Fruit fly (Drosophila melanogaster) whole organism, embryonic: ENCODE results near the gene Alp10.
A peak's percentile ranks its signal among the peaks of the same experiment; 100 is the strongest.

Source experiments
- Atf3 ChIP-seq: fragments of 200-800 bp; sonication (Bioruptor generic); optimal IDR thresholded peaks from 3 replicates; lab custom pipeline; 2016; ENCODE audit warnings: missing biosample characterization, missing genetic modification characterization
- CG10959 ChIP-seq: fragments of 200-800 bp; sonication (Bioruptor generic); IDR thresholded peaks from 2 replicates; pipeline ENCODE4 v1.3.6; 2022; ENCODE audit warnings: missing biosample characterization, missing genetic modification characterization
- CG11093 ChIP-seq: fragments of 200-800 bp; sonication (Bioruptor generic); IDR thresholded peaks from 3 replicates; pipeline ENCODE4 v1.3.6; 2022; ENCODE audit warnings: missing biosample characterization, missing genetic modification characterization
- CG11560 ChIP-seq: fragments of 200-800 bp; sonication (Bioruptor generic); IDR thresholded peaks from 3 replicates; pipeline ENCODE4 v1.3.6; 2022; ENCODE audit warnings: missing biosample characterization, missing genetic modification characterization
- CG11723 ChIP-seq: fragments of 200-800 bp; sonication (Bioruptor generic); optimal IDR thresholded peaks from 2 replicates; lab custom pipeline; 2017; ENCODE audit warnings: missing biosample characterization, mild to moderate bottlenecking, missing genetic modification characterization
- CG13424 ChIP-seq: fragments of 200-800 bp; sonication (Bioruptor generic); optimal IDR thresholded peaks from 2 replicates; lab custom pipeline; 2019; ENCODE audit warnings: missing biosample characterization, mild to moderate bottlenecking, missing genetic modification characterization, moderate library complexity
- CG14860 ChIP-seq: fragments of 200-800 bp; sonication (Bioruptor generic); IDR thresholded peaks from 3 replicates; pipeline ENCODE4 v1.3.6; 2022; ENCODE audit warnings: missing biosample characterization, missing genetic modification characterization; ENCODE audit not compliant: partially characterized antibody
- CG17802 ChIP-seq: fragments of 200-800 bp; sonication (Bioruptor generic); optimal IDR thresholded peaks from 2 replicates; lab custom pipeline; 2018; ENCODE audit warnings: missing biosample characterization, mild to moderate bottlenecking, missing genetic modification characterization, moderate library complexity
- CG18262 ChIP-seq: fragments of 200-800 bp; optimal IDR thresholded peaks from 3 replicates; lab custom pipeline; 2019; ENCODE audit warnings: missing biosample characterization, mild to moderate bottlenecking, missing genetic modification characterization, moderate library complexity
- CG1832 ChIP-seq: fragments of 200-800 bp; sonication (Bioruptor generic); optimal IDR thresholded peaks from 2 replicates; lab custom pipeline; 2017; ENCODE audit warnings: missing biosample characterization, mild to moderate bottlenecking, missing genetic modification characterization, inconsistent platforms
- CG2116 ChIP-seq: fragments of 200-800 bp; sonication (Bioruptor generic); optimal IDR thresholded peaks from 3 replicates; lab custom pipeline; 2018; ENCODE audit warnings: missing biosample characterization, mild to moderate bottlenecking, missing genetic modification characterization
- CG2202 ChIP-seq: fragments of 200-800 bp; sonication (Bioruptor generic); optimal IDR thresholded peaks from 2 replicates; lab custom pipeline; 2018; ENCODE audit warnings: missing biosample characterization, mild to moderate bottlenecking, missing genetic modification characterization
- CG32767 ChIP-seq: fragments of 200-800 bp; sonication (Bioruptor generic); IDR thresholded peaks from 2 replicates; pipeline ENCODE4 v1.3.6; 2022; ENCODE audit warnings: missing biosample characterization, missing genetic modification characterization
- CG33213 ChIP-seq: fragments of 200-800 bp; sonication (Bioruptor generic); optimal IDR thresholded peaks from 3 replicates; lab custom pipeline; 2016; ENCODE audit warnings: missing biosample characterization, missing genetic modification characterization
- CG34422 ChIP-seq: fragments of 200-800 bp; sonication (Bioruptor generic); IDR thresholded peaks from 3 replicates; pipeline ENCODE4 v1.3.6; 2022; ENCODE audit warnings: missing biosample characterization, missing genetic modification characterization
- CG4404 ChIP-seq: fragments of 200-800 bp; sonication (Bioruptor generic); IDR thresholded peaks from 2 replicates; pipeline ENCODE4 v1.3.6; 2022; ENCODE audit warnings: missing biosample characterization, missing genetic modification characterization
- CG4707 ChIP-seq: fragments of 200-800 bp; sonication (Bioruptor generic); optimal IDR thresholded peaks from 2 replicates; lab custom pipeline; 2018; ENCODE audit warnings: missing biosample characterization, mild to moderate bottlenecking, missing genetic modification characterization, moderate library complexity
- CG6854 ChIP-seq: fragments of 200-800 bp; sonication (Bioruptor generic); optimal IDR thresholded peaks from 3 replicates; lab custom pipeline; 2017; ENCODE audit warnings: missing biosample characterization, mild to moderate bottlenecking, missing genetic modification characterization
- CG7786 ChIP-seq: fragments of 200-800 bp; sonication (Bioruptor generic); optimal IDR thresholded peaks from 2 replicates; lab custom pipeline; 2016; ENCODE audit warnings: missing biosample characterization, missing genetic modification characterization
- CG8281 ChIP-seq: fragments of 200-800 bp; sonication (Bioruptor generic); optimal IDR thresholded peaks from 2 replicates; lab custom pipeline; 2018; ENCODE audit warnings: missing biosample characterization, mild to moderate bottlenecking, missing genetic modification characterization, moderate library complexity
- CG8388 ChIP-seq: fragments of 200-800 bp; sonication (Bioruptor generic); optimal IDR thresholded peaks from 2 replicates; lab custom pipeline; 2019; ENCODE audit warnings: missing biosample characterization, mild to moderate bottlenecking, missing genetic modification characterization, moderate library complexity
- D19B ChIP-seq: fragments of 200-800 bp; sonication (Bioruptor generic); optimal IDR thresholded peaks from 2 replicates; lab custom pipeline; 2017; ENCODE audit warnings: missing biosample characterization, mild to moderate bottlenecking, missing genetic modification characterization
- Doc3 ChIP-seq: fragments of 200-800 bp; sonication (Bioruptor generic); IDR thresholded peaks from 3 replicates; pipeline ENCODE4 v1.3.6; 2022; ENCODE audit warnings: missing biosample characterization, missing genetic modification characterization; ENCODE audit not compliant: partially characterized antibody
- Dref ChIP-seq: fragments of 200-800 bp; sonication (Bioruptor generic); IDR thresholded peaks from 2 replicates; pipeline ENCODE4 v1.3.6; 2022; ENCODE audit warnings: missing biosample characterization, missing genetic modification characterization
- GATAe ChIP-seq: fragments of 200-800 bp; sonication (Bioruptor generic); conservative IDR thresholded peaks from 2 replicates; pipeline ENCODE4 v1.3.6; 2022; ENCODE audit warnings: missing biosample characterization, missing genetic modification characterization
- HmgZ ChIP-seq: fragments of 200-800 bp; sonication (Bioruptor generic); optimal IDR thresholded peaks from 2 replicates; lab custom pipeline; 2018; ENCODE audit warnings: missing biosample characterization, mild to moderate bottlenecking, missing genetic modification characterization
- Mrtf ChIP-seq: fragments of 200-800 bp; sonication (Bioruptor generic); IDR thresholded peaks from 3 replicates; pipeline ENCODE4 v1.3.6; 2022; ENCODE audit warnings: missing biosample characterization, missing genetic modification characterization
- NC2β ChIP-seq: fragments of 200-800 bp; sonication (Bioruptor generic); optimal IDR thresholded peaks from 2 replicates; lab custom pipeline; 2016; ENCODE audit warnings: missing biosample characterization, missing genetic modification characterization
- Poxn ChIP-seq: fragments of 200-800 bp; sonication (Bioruptor generic); IDR thresholded peaks from 2 replicates; pipeline ENCODE4 v1.3.6; 2022; ENCODE audit warnings: missing biosample characterization, missing genetic modification characterization
- Rx ChIP-seq: fragments of 200-800 bp; sonication (Bioruptor generic); IDR thresholded peaks from 2 replicates; pipeline ENCODE4 v1.3.6; 2022; ENCODE audit warnings: missing biosample characterization, missing genetic modification characterization
- Scr ChIP-seq: fragments of 200-800 bp; sonication (Bioruptor generic); IDR thresholded peaks from 2 replicates; pipeline ENCODE4 v1.3.6; 2022; ENCODE audit warnings: missing biosample characterization, missing genetic modification characterization; ENCODE audit not compliant: partially characterized antibody
- Spps ChIP-seq: fragments of 200-800 bp; sonication (Bioruptor generic); optimal IDR thresholded peaks from 2 replicates; lab custom pipeline; 2018; ENCODE audit warnings: missing biosample characterization, mild to moderate bottlenecking, missing genetic modification characterization
- Sry-β ChIP-seq: fragments of 200-800 bp; sonication (Bioruptor generic); optimal IDR thresholded peaks from 2 replicates; lab custom pipeline; 2018; ENCODE audit warnings: missing biosample characterization, mild to moderate bottlenecking, missing genetic modification characterization, moderate library complexity
- bcd ChIP-seq: fragments of 200-800 bp; sonication (Bioruptor generic); optimal IDR thresholded peaks from 2 replicates; lab custom pipeline; 2017; ENCODE audit warnings: missing biosample characterization, mild to moderate bottlenecking, missing genetic modification characterization
- bigmax ChIP-seq: fragments of 200-800 bp; sonication (Bioruptor generic); optimal IDR thresholded peaks from 2 replicates; lab custom pipeline; 2018; ENCODE audit warnings: missing biosample characterization, mild to moderate bottlenecking, missing genetic modification characterization
- cg ChIP-seq: fragments of 200-800 bp; sonication (Bioruptor generic); optimal IDR thresholded peaks from 3 replicates; lab custom pipeline; 2019; ENCODE audit warnings: missing biosample characterization, mild to moderate bottlenecking, missing genetic modification characterization, moderate library complexity
- da ChIP-seq: fragments of 200-800 bp; sonication (Bioruptor generic); optimal IDR thresholded peaks from 2 replicates; lab custom pipeline; 2016; ENCODE audit warnings: missing biosample characterization, missing genetic modification characterization
- fd102C ChIP-seq: fragments of 200-800 bp; sonication (Bioruptor generic); optimal IDR thresholded peaks from 2 replicates; lab custom pipeline; 2018; ENCODE audit warnings: missing biosample characterization, mild to moderate bottlenecking, missing genetic modification characterization, moderate library complexity
- fru ChIP-seq: fragments of >200 bp; optimal IDR thresholded peaks from 2 replicates; lab custom pipeline; 2017
- gcm2 ChIP-seq: fragments of 200-800 bp; sonication (Bioruptor generic); optimal IDR thresholded peaks from 2 replicates; lab custom pipeline; 2016; ENCODE audit warnings: missing biosample characterization, missing genetic modification characterization
- lola ChIP-seq, 3 experiments: fragments of >200 bp in 2 of 3; fragments of 200-800 bp in 1 of 3; sonication (Bioruptor generic) in 1 of 3; optimal IDR thresholded peaks; 2 replicates each; lab custom pipeline; 2017 to 2019; ENCODE audit warnings: missing biosample characterization in 3 of 3, missing genetic modification characterization in 3 of 3, mild to moderate bottlenecking in 1 of 3, moderate library complexity in 1 of 3
- mld ChIP-seq: fragments of 200-800 bp; sonication (Bioruptor generic); IDR thresholded peaks from 3 replicates; pipeline ENCODE4 v1.3.6; 2022; ENCODE audit warnings: missing biosample characterization, missing genetic modification characterization; ENCODE audit not compliant: partially characterized antibody
- otp ChIP-seq: fragments of 200-800 bp; sonication (Bioruptor generic); IDR thresholded peaks from 3 replicates; pipeline ENCODE4, ENCODE4 v1.3.6; 2022; ENCODE audit warnings: missing biosample characterization, missing genetic modification characterization
- rib ChIP-seq: fragments of 200-800 bp; sonication (Bioruptor generic); IDR thresholded peaks from 2 replicates; pipeline ENCODE4 v1.3.6; 2022; ENCODE audit warnings: missing biosample characterization, missing genetic modification characterization
- slbo ChIP-seq: fragments of 200-800 bp; sonication (Bioruptor generic); IDR thresholded peaks from 2 replicates; pipeline ENCODE4 v1.3.6; 2022; ENCODE audit warnings: missing biosample characterization, missing genetic modification characterization
- slp2 ChIP-seq: fragments of 200-800 bp; sonication (Bioruptor generic); optimal IDR thresholded peaks from 2 replicates; lab custom pipeline; 2016; ENCODE audit warnings: missing biosample characterization, missing genetic modification characterization
- sob ChIP-seq: fragments of 200-800 bp; sonication (Bioruptor generic); IDR thresholded peaks from 2 replicates; pipeline ENCODE4 v1.3.6; 2022; ENCODE audit warnings: missing biosample characterization, missing genetic modification characterization
- sqz ChIP-seq: fragments of 200-800 bp; sonication (Bioruptor generic); optimal IDR thresholded peaks from 3 replicates; lab custom pipeline; 2018; ENCODE audit warnings: missing biosample characterization, mild to moderate bottlenecking, missing genetic modification characterization
- sr ChIP-seq: fragments of 200-800 bp; sonication (Bioruptor generic); IDR thresholded peaks from 3 replicates; pipeline ENCODE4 v1.3.6; 2022; ENCODE audit warnings: missing biosample characterization, missing genetic modification characterization
- vfl ChIP-seq: fragments of 200-800 bp; sonication (Bioruptor generic); optimal IDR thresholded peaks from 2 replicates; lab custom pipeline; 2016; ENCODE audit warnings: missing biosample characterization, missing genetic modification characterization
- zen2 ChIP-seq: fragments of 200-800 bp; sonication (Bioruptor generic); IDR thresholded peaks from 3 replicates; pipeline ENCODE4 v1.3.6; 2022; ENCODE audit warnings: missing biosample characterization, missing genetic modification characterization; ENCODE audit not compliant: partially characterized antibody

Alp10 gene

DNA sequence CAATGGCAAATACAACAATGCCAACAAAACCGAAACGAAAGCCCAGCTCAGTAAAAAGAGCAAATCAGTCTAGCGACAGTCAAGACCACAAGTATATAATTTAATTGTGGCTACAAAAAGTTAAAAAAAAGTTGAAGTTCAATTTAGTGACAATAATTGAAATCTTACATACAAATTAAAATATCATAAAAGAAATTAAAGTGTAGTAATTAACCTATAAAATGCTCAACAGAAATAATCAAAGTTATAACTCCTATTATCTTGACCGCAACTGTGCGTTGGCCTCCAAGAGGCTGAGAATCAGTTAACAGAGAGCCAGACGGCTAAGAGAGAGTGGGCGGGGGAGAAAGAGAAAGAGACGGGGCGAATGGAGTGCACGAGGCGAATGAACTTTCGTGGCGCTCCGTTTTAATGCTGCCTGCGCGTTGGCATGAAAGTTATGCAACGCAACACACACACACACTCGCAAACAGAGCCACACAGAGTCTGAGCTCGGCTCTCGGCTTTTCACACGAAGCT is 16.7 kb upstream of the Alp10 start (continued):
- TF ChIP-seq CG8388 (GFP tag; lab: Kevin White, UChicago) (peak; percentile 92), CG7786 (GFP tag; lab: Kevin White, UChicago) (no peak), rib (GFP tag; lab: Robert Waterston, UW) (no peak), CG4404 (no peak), vfl (no peak), CG32767 (GFP tag; lab: Robert Waterston, UW) (peak; percentile 66), gcm2 (GFP tag; lab: Kevin White, UChicago) (no peak), Dref (GFP tag; lab: Robert Waterston, UW) (no peak), CG11723 (GFP tag; lab: Kevin White, UChicago) (peak; percentile 59), CG2202 (tag; lab: Kevin White, UChicago) (peak; percentile 86), Atf3 (GFP tag; lab: Kevin White, UChicago) (no peak), Mrtf (GFP tag; lab: Robert Waterston, UW) (no peak), CG11560 (tag; lab: Robert Waterston, UW) (no peak), da (GFP tag; lab: Kevin White, UChicago) (no peak), sqz (peak; percentile 79), GATAe (no peak), slp2 (no peak), CG17802 (tag; lab: Kevin White, UChicago) (peak; percentile 45), bigmax (GFP tag; lab: Kevin White, UChicago) (no peak), otp (GFP tag; lab: Robert Waterston, UW) (0 out of 3 replicates have a peak, but pooled peaks have one; percentile 33), CG10959 (GFP tag; lab: Robert Waterston, UW) (peak; percentile 57), mld (GFP tag; lab: Robert Waterston, UW) (no peak), lola (GFP tag; optimal IDR thresholded peaks at IDR 0.05; lab: Kevin White, UChicago) (peak in 1 of 3 experiments; percentile 92), CG2116 (peak; percentile 33), zen2 (no peak), fd102C (GFP tag; lab: Kevin White, UChicago) (no peak), fru (no peak), CG14860 (no peak), CG13424 (tag; lab: Kevin White, UChicago) (peak; percentile 90), Scr (GFP tag; lab: Robert Waterston, UW) (no peak), CG1832 (peak; percentile 22), CG8281 (tag; lab: Kevin White, UChicago) (peak; percentile 60), CG18262 (peak; percentile 94), CG6854 (GFP tag; lab: Kevin White, UChicago) (peak; percentile 27), CG4707 (GFP tag; lab: Kevin White, UChicago) (peak; percentile 73), Sry-β (peak; percentile 7), sr (GFP tag; lab: Robert Waterston, UW) (0 out of 3 replicates have a peak, but pooled peaks have one; percentile 26), CG33213 (no peak), bcd (GFP tag; lab: Kevin White, UChicago) (peak; percentile 74), D19B (GFP tag; lab: Kevin White, UChicago) (no peak), NC2β (peak; percentile 42), cg (GFP tag; lab: Kevin White, UChicago) (peak; percentile 48), sob (GFP tag; lab: Robert Waterston, UW) (peak; percentile 65), Doc3 (GFP tag; lab: Robert Waterston, UW) (no peak), CG11093 (GFP tag; lab: Robert Waterston, UW) (peak; percentile 62), Poxn (GFP tag; lab: Robert Waterston, UW) (no peak), Rx (GFP tag; lab: Robert Waterston, UW) (0 out of 2 replicates have a peak, but pooled peaks have one; percentile 31), slbo (GFP tag; lab: Robert Waterston, UW) (no peak), CG34422 (GFP tag; lab: Robert Waterston, UW) (peak; percentile 68; the same call in 2 of the 3 replicates), HmgZ (peak; percentile 53), Spps (peak; percentile 92)
